Worm (Caenorhabditis elegans) whole organism, late embryonic: ENCODE data around the gene srh-251.

ENCODE experiments used
- T23F11.4 ChIP-seq: fragments of 200-800 bp; sonication (Bioruptor generic); optimal IDR thresholded peaks from 2 replicates; lab custom pipeline; 2018; ENCODE audit warnings: mild to moderate bottlenecking, missing genetic modification characterization, missing compliant biosample characterization
- ama-1 ChIP-seq: fragments of 150-350 bp; optimal IDR thresholded peaks from 2 replicates; lab custom pipeline; 2014
- ceh-2 ChIP-seq: sonication (generic microtip); optimal IDR thresholded peaks from 2 replicates; lab custom pipeline; 2016; ENCODE audit warnings: missing genotype, missing genetic modification characterization, missing compliant biosample characterization
- dmd-4 ChIP-seq: sonication (generic microtip); optimal IDR thresholded peaks from 2 replicates; lab custom pipeline; 2016; ENCODE audit warnings: borderline replicate concordance, missing genetic modification characterization, missing compliant biosample characterization
- fkh-6 ChIP-seq: sonication (generic microtip); optimal IDR thresholded peaks from 2 replicates; lab custom pipeline; 2016; ENCODE audit warnings: missing genetic modification characterization, missing compliant biosample characterization
- hlh-6 ChIP-seq: sonication (generic microtip); optimal IDR thresholded peaks from 2 replicates; lab custom pipeline; 2016; ENCODE audit warnings: missing genotype, missing genetic modification characterization, missing compliant biosample characterization
- hlh-8 ChIP-seq: sonication (generic microtip); optimal IDR thresholded peaks from 2 replicates; lab custom pipeline; 2016; ENCODE audit warnings: missing genotype, missing genetic modification characterization, missing compliant biosample characterization
- odd-2 ChIP-seq: sonication (generic microtip); optimal IDR thresholded peaks from 2 replicates; lab custom pipeline; 2017; ENCODE audit warnings: antibody characterized with exemption, mild to moderate bottlenecking, missing genetic modification characterization, missing compliant biosample characterization
- pha-4 ChIP-seq: fragments of 150-350 bp; optimal IDR thresholded peaks from 2 replicates; lab custom pipeline; 2018; ENCODE audit warnings: missing biosample characterization, missing genetic modification reagents, missing genetic modification characterization
- pqm-1 ChIP-seq: sonication (generic microtip); optimal IDR thresholded peaks from 2 replicates; lab custom pipeline; 2016; ENCODE audit warnings: missing genetic modification characterization, missing compliant biosample characterization
- syd-9 ChIP-seq: sonication (generic microtip); optimal IDR thresholded peaks from 2 replicates; lab custom pipeline; 2016; ENCODE audit warnings: mild to moderate bottlenecking, missing genetic modification characterization, moderate library complexity, missing compliant biosample characterization
- tbx-2 ChIP-seq: sonication (generic microtip); optimal IDR thresholded peaks from 2 replicates; lab custom pipeline; 2016; ENCODE audit warnings: missing genetic modification characterization, missing compliant biosample characterization

ce11 chrV:15344481-15344880, 35.2 kb downstream of the srh-251 start, which contains the start of gene wrt-8:
- TF ChIP-seq odd-2 (tag; lab: Kevin White, UChicago) (no peak), hlh-6 (no peak), pha-4 (tag; lab: Kevin White, UChicago) (no peak), tbx-2 (no peak), hlh-8 (tag; lab: Kevin White, UChicago) (no peak), syd-9 (tag; lab: Kevin White, UChicago) (no peak), ama-1 (lab: Kevin White, UChicago) (no peak), T23F11.4 (no peak), fkh-6 (tag; lab: Kevin White, UChicago) (no peak), pqm-1 (tag; lab: Kevin White, UChicago) (no peak), dmd-4 (tag; lab: Kevin White, UChicago) (no peak), ceh-2 (tag; lab: Kevin White, UChicago) (no peak)
